Worm (Caenorhabditis elegans): ENCODE data around the gene ets-8.

ce11 chrIV:1167352-1167751, 7.1 kb upstream of the ets-8 start:
- TF ChIP-seq elt-2 (tag; optimal IDR thresholded peaks at IDR 0.05) = no peak
- TF ChIP-seq sox-2 (GFP tag; IDR thresholded peaks at IDR 0.05) = no peak
- TF ChIP-seq nfya-1 (tag; optimal IDR thresholded peaks at IDR 0.05) = no peak
- TF ChIP-seq F13H6.1 (tag; optimal IDR thresholded peaks at IDR 0.05) = no peak
- no peak for TF ChIP-seq gmeb-2 (tag; optimal IDR thresholded peaks at IDR 0.05)
- no peak for TF ChIP-seq ceh-2 (tag; optimal IDR thresholded peaks at IDR 0.05)
- no peak for TF ChIP-seq K09A11.1 (tag; optimal IDR thresholded peaks at IDR 0.05; ENCODE audit: insufficient read depth)
- TF ChIP-seq ceh-14 (tag; optimal IDR thresholded peaks at IDR 0.05) = no peak
- no peak for TF ChIP-seq hlh-30 (tag; optimal IDR thresholded peaks at IDR 0.05; ENCODE audit: insufficient read depth)
- no peak for TF ChIP-seq odd-2 (tag; optimal IDR thresholded peaks at IDR 0.05)
- no peak for TF ChIP-seq fkh-10 (GFP tag; optimal IDR thresholded peaks at IDR 0.05)
- no peak for TF ChIP-seq fkh-6 (tag; optimal IDR thresholded peaks at IDR 0.05)
- TF ChIP-seq ceh-9 (tag; optimal IDR thresholded peaks at IDR 0.05) = no peak
- no peak for TF ChIP-seq ceh-48 (tag; optimal IDR thresholded peaks at IDR 0.05)

Data from whole organism, late embryonic.